Fruit fly (Drosophila melanogaster) whole organism, embryonic: ENCODE results near the gene Cpr78Ca.

Experiments used
- Atf6 ChIP-seq: fragments of 200-800 bp; sonication (Bioruptor generic); IDR thresholded peaks from 2 replicates; pipeline ENCODE4 v1.3.6; 2022; ENCODE audit warnings: missing biosample characterization, missing genetic modification characterization
- BtbVII ChIP-seq: fragments of 200-800 bp; sonication (Bioruptor generic); optimal IDR thresholded peaks from 3 replicates; lab custom pipeline; 2017; ENCODE audit warnings: missing biosample characterization, mild to moderate bottlenecking, missing genetic modification characterization
- CG12071 ChIP-seq: fragments of 200-800 bp; sonication (Bioruptor generic); optimal IDR thresholded peaks from 3 replicates; lab custom pipeline; 2018; ENCODE audit warnings: missing biosample characterization, mild to moderate bottlenecking, missing genetic modification characterization
- CG12744 ChIP-seq: fragments of 200-800 bp; sonication (Bioruptor generic); optimal IDR thresholded peaks from 2 replicates; lab custom pipeline; 2016; ENCODE audit warnings: missing biosample characterization, missing genetic modification characterization
- CG17186 ChIP-seq: fragments of 200-800 bp; sonication (Bioruptor generic); optimal IDR thresholded peaks from 3 replicates; lab custom pipeline; 2017; ENCODE audit warnings: missing biosample characterization, missing genetic modification reagents, missing genetic modification characterization
- CG2678 ChIP-seq: fragments of 200-800 bp; sonication (Bioruptor generic); optimal IDR thresholded peaks from 3 replicates; lab custom pipeline; 2019; ENCODE audit warnings: missing biosample characterization, mild to moderate bottlenecking, missing genetic modification characterization, moderate library complexity
- CG2712 ChIP-seq: fragments of 200-800 bp; optimal IDR thresholded peaks from 3 replicates; lab custom pipeline; 2019; ENCODE audit warnings: missing biosample characterization, mild to moderate bottlenecking, missing genetic modification characterization, moderate library complexity
- CG30403 ChIP-seq: fragments of 200-800 bp; sonication (Bioruptor generic); optimal IDR thresholded peaks from 3 replicates; lab custom pipeline; 2016; ENCODE audit warnings: missing biosample characterization, missing genetic modification characterization
- CG30431 ChIP-seq: fragments of 200-800 bp; sonication (Bioruptor generic); optimal IDR thresholded peaks from 2 replicates; lab custom pipeline; 2017; ENCODE audit warnings: missing biosample characterization, missing genetic modification characterization
- CG31224 ChIP-seq: fragments of 200-800 bp; sonication (Bioruptor generic); IDR thresholded peaks from 2 replicates; pipeline ENCODE4 v1.3.6; 2022; ENCODE audit warnings: missing biosample characterization, missing genetic modification characterization
- CG31441 ChIP-seq: fragments of 200-800 bp; sonication (Bioruptor generic); IDR thresholded peaks from 2 replicates; pipeline ENCODE4 v1.3.6; 2022; ENCODE audit warnings: missing biosample characterization, missing genetic modification characterization
- CG3163 ChIP-seq: fragments of 200-800 bp; sonication (Bioruptor generic); optimal IDR thresholded peaks from 3 replicates; lab custom pipeline; 2016; ENCODE audit warnings: missing biosample characterization, missing genetic modification characterization
- CG3838 ChIP-seq: fragments of 200-800 bp; sonication (Bioruptor generic); optimal IDR thresholded peaks from 3 replicates; lab custom pipeline; 2016; ENCODE audit warnings: missing biosample characterization, missing genetic modification characterization
- CG42726 ChIP-seq: fragments of 200-800 bp; sonication (Bioruptor generic); IDR thresholded peaks from 2 replicates; pipeline ENCODE4 v1.3.6; 2022; ENCODE audit warnings: missing biosample characterization, missing genetic modification characterization; ENCODE audit not compliant: partially characterized antibody
- CG5180 ChIP-seq: fragments of 200-800 bp; sonication (Bioruptor generic); optimal IDR thresholded peaks from 3 replicates; lab custom pipeline; 2017; ENCODE audit warnings: missing biosample characterization, missing genetic modification characterization, mild to moderate bottlenecking, moderate library complexity, missing genetic modification reagents
- CG6813 ChIP-seq: fragments of 200-800 bp; sonication (Bioruptor generic); optimal IDR thresholded peaks from 2 replicates; lab custom pipeline; 2017; ENCODE audit warnings: missing biosample characterization, missing genetic modification characterization, mild to moderate bottlenecking, moderate library complexity, missing genetic modification reagents
- CG7987 ChIP-seq: fragments of 200-800 bp; sonication (Bioruptor generic); optimal IDR thresholded peaks from 2 replicates; lab custom pipeline; 2018; ENCODE audit warnings: missing biosample characterization, mild to moderate bottlenecking, missing genetic modification characterization, moderate library complexity
- CTCF ChIP-seq: fragments of 200-800 bp; sonication (Bioruptor generic); optimal IDR thresholded peaks from 2 replicates; lab custom pipeline; 2017; ENCODE audit warnings: missing biosample characterization, mild to moderate bottlenecking, missing genetic modification characterization, moderate library complexity
- Dbx ChIP-seq: fragments of 200-800 bp; sonication (Bioruptor generic); IDR thresholded peaks from 3 replicates; pipeline ENCODE4 v1.3.6; 2022; ENCODE audit warnings: missing biosample characterization, missing genetic modification characterization
- Doc2 ChIP-seq: fragments of 200-800 bp; sonication (Bioruptor generic); IDR thresholded peaks from 2 replicates; pipeline ENCODE4 v1.3.6; 2022; ENCODE audit warnings: missing biosample characterization, missing genetic modification characterization
- Drgx ChIP-seq: fragments of 200-800 bp; sonication (Bioruptor generic); IDR thresholded peaks from 2 replicates; pipeline ENCODE4 v1.3.6; 2022; ENCODE audit warnings: missing biosample characterization, missing genetic modification characterization
- Fer1 ChIP-seq: fragments of 200-800 bp; sonication (Bioruptor generic); optimal IDR thresholded peaks from 2 replicates; lab custom pipeline; 2017; ENCODE audit warnings: missing biosample characterization, mild to moderate bottlenecking, missing genetic modification characterization
- Fer3 ChIP-seq: fragments of 200-800 bp; sonication (Bioruptor generic); optimal IDR thresholded peaks from 2 replicates; lab custom pipeline; 2018; ENCODE audit warnings: missing biosample characterization, mild to moderate bottlenecking, missing genetic modification characterization, moderate library complexity
- HLH54F ChIP-seq: fragments of 200-800 bp; sonication (Bioruptor generic); optimal IDR thresholded peaks from 3 replicates; lab custom pipeline; 2016; ENCODE audit warnings: missing biosample characterization, missing genetic modification characterization
- Hsf ChIP-seq: fragments of 200-800 bp; sonication (Bioruptor generic); optimal IDR thresholded peaks from 3 replicates; lab custom pipeline; 2016; ENCODE audit warnings: missing biosample characterization, missing genetic modification characterization
- Kr ChIP-seq: fragments of 200-800 bp; sonication (Bioruptor generic); optimal IDR thresholded peaks from 2 replicates; lab custom pipeline; 2017; ENCODE audit warnings: missing biosample characterization, mild to moderate bottlenecking, missing genetic modification characterization
- MESR4 ChIP-seq: fragments of 200-800 bp; sonication (Bioruptor generic); optimal IDR thresholded peaks from 2 replicates; lab custom pipeline; 2018; ENCODE audit warnings: missing biosample characterization, mild to moderate bottlenecking, missing genetic modification characterization, moderate library complexity
- Meics ChIP-seq: fragments of 200-800 bp; sonication (Bioruptor generic); optimal IDR thresholded peaks from 2 replicates; lab custom pipeline; 2017; ENCODE audit warnings: missing biosample characterization, mild to moderate bottlenecking, missing genetic modification characterization
- Myb ChIP-seq: fragments of 200-800 bp; sonication (Bioruptor generic); optimal IDR thresholded peaks from 2 replicates; lab custom pipeline; 2016; ENCODE audit warnings: missing biosample characterization, missing genetic modification characterization
- Rfx ChIP-seq: fragments of 200-800 bp; sonication (Bioruptor generic); IDR thresholded peaks from 2 replicates; pipeline ENCODE4 v1.3.6; 2022; ENCODE audit warnings: missing biosample characterization, missing genetic modification characterization
- Taf1 ChIP-seq: fragments of 200-800 bp; sonication (Bioruptor generic); IDR thresholded peaks from 2 replicates; pipeline ENCODE4 v1.3.6; 2022; ENCODE audit warnings: missing biosample characterization, missing genetic modification characterization
- Tbp ChIP-seq: fragments of >200 bp; optimal IDR thresholded peaks from 2 replicates; lab custom pipeline; 2018; ENCODE audit warnings: missing biosample characterization, missing genetic modification characterization
- dpn ChIP-seq, 2 experiments: fragments of 200-800 bp; sonication (Bioruptor generic); optimal IDR thresholded peaks; 3 replicates each; lab custom pipeline; 2016; ENCODE audit warnings: missing biosample characterization in 2 of 2, missing genetic modification characterization in 2 of 2
- dysf ChIP-seq: fragments of 200-800 bp; sonication (Bioruptor generic); IDR thresholded peaks from 3 replicates; pipeline ENCODE4 v1.3.6; 2022; ENCODE audit warnings: missing biosample characterization, missing genetic modification characterization
- exex ChIP-seq: fragments of 200-800 bp; sonication (Bioruptor generic); optimal IDR thresholded peaks from 4 replicates; lab custom pipeline; 2018; ENCODE audit warnings: missing biosample characterization, mild to moderate bottlenecking, missing genetic modification characterization, moderate library complexity
- grau ChIP-seq: fragments of 200-800 bp; optimal IDR thresholded peaks from 3 replicates; lab custom pipeline; 2019; ENCODE audit warnings: missing biosample characterization, mild to moderate bottlenecking, missing genetic modification characterization, moderate library complexity
- hkb ChIP-seq, 2 experiments: fragments of 200-800 bp in 1 of 2; fragments of >200 bp in 1 of 2; sonication (Bioruptor generic) in 1 of 2; IDR thresholded peaks in 1 of 2; optimal IDR thresholded peaks in 1 of 2; 2 replicates each; pipeline versions ENCODE4 v1.3.6 to Lab custom; 2017 to 2022; ENCODE audit warnings: missing biosample characterization in 1 of 2, missing genetic modification characterization in 1 of 2
- ind ChIP-seq: fragments of 200-800 bp; sonication (Bioruptor generic); optimal IDR thresholded peaks from 3 replicates; lab custom pipeline; 2016; ENCODE audit warnings: missing biosample characterization, missing genetic modification characterization
- mam ChIP-seq: fragments of 200-800 bp; sonication (Bioruptor generic); optimal IDR thresholded peaks from 3 replicates; lab custom pipeline; 2016; ENCODE audit warnings: missing biosample characterization, missing genetic modification characterization
- nom ChIP-seq: fragments of 200-800 bp; sonication (Bioruptor generic); optimal IDR thresholded peaks from 2 replicates; lab custom pipeline; 2017; ENCODE audit warnings: missing biosample characterization, missing genetic modification characterization, mild to moderate bottlenecking, moderate library complexity, missing genetic modification reagents
- org-1 ChIP-seq: fragments of 200-800 bp; sonication (Bioruptor generic); optimal IDR thresholded peaks from 2 replicates; lab custom pipeline; 2017; ENCODE audit warnings: missing biosample characterization, missing genetic modification characterization
- pzg ChIP-seq: fragments of 200-800 bp; sonication (Bioruptor generic); optimal IDR thresholded peaks from 3 replicates; lab custom pipeline; 2018; ENCODE audit warnings: missing biosample characterization, mild to moderate bottlenecking, missing genetic modification characterization, moderate library complexity
- salm ChIP-seq: fragments of 200-800 bp; sonication (Bioruptor generic); optimal IDR thresholded peaks from 2 replicates; lab custom pipeline; 2018; ENCODE audit warnings: missing biosample characterization, mild to moderate bottlenecking, missing genetic modification characterization
- slp2 ChIP-seq: fragments of 200-800 bp; sonication (Bioruptor generic); optimal IDR thresholded peaks from 2 replicates; lab custom pipeline; 2016; ENCODE audit warnings: missing biosample characterization, missing genetic modification characterization
- sob ChIP-seq: fragments of 200-800 bp; sonication (Bioruptor generic); IDR thresholded peaks from 2 replicates; pipeline ENCODE4 v1.3.6; 2022; ENCODE audit warnings: missing biosample characterization, missing genetic modification characterization
- tx ChIP-seq: fragments of 200-800 bp; sonication (Bioruptor generic); optimal IDR thresholded peaks from 2 replicates; lab custom pipeline; 2016; ENCODE audit warnings: missing biosample characterization, missing genetic modification characterization
- unpg ChIP-seq: fragments of 200-800 bp; sonication (Bioruptor generic); optimal IDR thresholded peaks from 3 replicates; lab custom pipeline; 2018; ENCODE audit warnings: missing biosample characterization, mild to moderate bottlenecking, missing genetic modification characterization, moderate library complexity
- vnd ChIP-seq: fragments of 200-800 bp; sonication (Bioruptor generic); IDR thresholded peaks from 3 replicates; pipeline ENCODE4 v1.3.6; 2022; ENCODE audit warnings: missing biosample characterization, missing genetic modification characterization; ENCODE audit not compliant: partially characterized antibody
- zfh1 ChIP-seq: fragments of 200-800 bp; sonication (Bioruptor generic); IDR thresholded peaks from 3 replicates; pipeline ENCODE4 v1.3.6; 2022; ENCODE audit warnings: missing biosample characterization, missing genetic modification characterization

The Cpr78Ca gene

DNA sequence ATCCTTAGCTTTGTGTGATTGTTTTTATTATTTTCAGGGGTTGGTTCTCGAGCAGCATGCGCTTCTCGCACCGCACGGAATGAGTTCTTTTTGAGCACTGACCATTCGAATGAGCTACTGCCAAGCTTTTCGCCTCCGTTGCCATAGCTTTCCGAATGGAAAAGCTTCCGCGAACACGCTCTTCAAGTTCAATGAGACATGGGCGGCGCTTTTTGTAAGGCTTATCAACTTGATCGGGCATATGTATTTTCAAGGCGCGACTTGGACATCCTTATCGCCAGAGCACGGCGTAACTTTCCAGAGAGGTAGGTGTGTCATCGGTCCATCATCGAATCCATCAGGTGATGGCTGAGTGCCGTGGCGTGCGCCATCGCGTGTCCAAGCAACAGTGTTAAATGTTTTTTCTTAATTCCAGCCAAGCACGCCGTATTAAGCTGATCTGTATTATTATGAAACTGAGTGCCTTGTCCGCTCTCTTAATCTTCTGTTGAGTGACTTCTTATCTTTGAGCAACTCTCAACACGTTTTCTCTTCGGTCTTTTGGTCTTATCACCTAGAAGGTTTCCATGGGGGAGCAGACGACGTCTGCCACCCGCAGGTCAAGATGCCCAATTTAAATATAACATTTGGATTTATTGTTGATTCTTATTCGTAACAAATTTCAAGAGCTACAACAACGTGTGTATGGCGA is 12.6 kb downstream of the Cpr78Ca start, which contains the start of gene AcCoAS (continued):
- TF ChIP-seq CG30403 (GFP tag; lab: Kevin White, UChicago) (peak; percentile 22), BtbVII (peak; percentile 72), Fer3 (tag; lab: Kevin White, UChicago) (peak; percentile 14), CG31224 (no peak), CG30431 (GFP tag; lab: Kevin White, UChicago) (no peak), sob (GFP tag; lab: Robert Waterston, UW) (peak; percentile 46; the same call in 1 of the 2 replicates), HLH54F (GFP tag; lab: Kevin White, UChicago) (peak; percentile 15), CG31441 (GFP tag; lab: Robert Waterston, UW) (no peak), unpg (GFP tag; lab: Kevin White, UChicago) (peak; percentile 27), org-1 (GFP tag; lab: Kevin White, UChicago) (peak; percentile 5), Hsf (GFP tag; lab: Kevin White, UChicago) (peak; percentile 26), mam (GFP tag; lab: Kevin White, UChicago) (peak; percentile 19), vnd (GFP tag; lab: Robert Waterston, UW) (no peak), CG7987 (peak; percentile 97), salm (tag; lab: Kevin White, UChicago) (no peak), grau (tag; lab: Kevin White, UChicago) (peak; percentile 44), Rfx (GFP tag; lab: Robert Waterston, UW) (peak; percentile 76), zfh1 (GFP tag; lab: Robert Waterston, UW) (0 out of 3 replicates have a peak, but pooled peaks have one; percentile 13), CG12071 (GFP tag; lab: Kevin White, UChicago) (peak; percentile 34), MESR4 (no peak), hkb (optimal IDR thresholded peaks at IDR 0.05; lab: Kevin White, UChicago) (no peak), hkb (GFP tag; IDR thresholded peaks at IDR 0.05; lab: Robert Waterston, UW) (0 out of 2 replicates have a peak, but pooled peaks have one; percentile 37), ind (peak; percentile 1), exex (tag; lab: Kevin White, UChicago) (peak; percentile 76), nom (peak; percentile 26), pzg (GFP tag; lab: Kevin White, UChicago) (peak; percentile 33), Drgx (GFP tag; lab: Robert Waterston, UW) (peak; percentile 62), Atf6 (GFP tag; lab: Robert Waterston, UW) (peak; percentile 51; the same call in 1 of the 2 replicates), slp2 (GFP tag; lab: Kevin White, UChicago) (no peak), Taf1 (no peak), dysf (GFP tag; lab: Robert Waterston, UW) (peak; percentile 32; the same call in 1 of the 3 replicates), CTCF (GFP tag; lab: Kevin White, UChicago) (peak; percentile 53), Meics (peak; percentile 52), Dbx (peak; percentile 62; the same call in 2 of the 3 replicates), CG17186 (GFP tag; lab: Kevin White, UChicago) (no peak), CG3838 (GFP tag; lab: Kevin White, UChicago) (no peak), CG12744 (GFP tag; lab: Kevin White, UChicago) (peak; percentile 10), Myb (peak; percentile 3), CG2712 (tag; lab: Kevin White, UChicago) (peak; percentile 14), tx (GFP tag; lab: Kevin White, UChicago) (peak; percentile 8), CG3163 (GFP tag; lab: Kevin White, UChicago) (peak; percentile 85), Kr (no peak), Tbp (no peak), CG42726 (GFP tag; lab: Robert Waterston, UW) (no peak), CG5180 (GFP tag; lab: Kevin White, UChicago) (no peak), CG6813 (GFP tag; lab: Kevin White, UChicago) (peak; percentile 9), Fer1 (GFP tag; lab: Kevin White, UChicago) (peak; percentile 81), CG2678 (tag; lab: Kevin White, UChicago) (peak; percentile 54), dpn (GFP tag; optimal IDR thresholded peaks at IDR 0.05; lab: Kevin White, UChicago) (peak in 1 of 2 experiments; percentile 36), Doc2 (GFP tag; lab: Robert Waterston, UW) (no peak)
